Worm (Caenorhabditis elegans): ENCODE results near the gene elt-6.

elt-6 gene

ce11 chrIV:1917819-1918218 lies at the start of gene elt-6:
Gene elt-6 (plus strand): TSS chrIV:1917977.
- TF ChIP-seq dao-5 (tag; optimal IDR thresholded peaks at IDR 0.05) (no peak), him-1 (tag; optimal IDR thresholded peaks at IDR 0.05) (no peak), W03F9.2 (tag; optimal IDR thresholded peaks at IDR 0.05) (no peak)

ce11 chrIV:1868981-1869380 lies 48.8 kb upstream of the elt-6 start:
- no peak for TF ChIP-seq dao-5 (tag; optimal IDR thresholded peaks at IDR 0.05)
- TF ChIP-seq him-1 (tag; optimal IDR thresholded peaks at IDR 0.05), result no peak
- TF ChIP-seq W03F9.2 (tag; optimal IDR thresholded peaks at IDR 0.05), result no peak

ce11 chrIV:1872052-1872451 lies 45.7 kb upstream of the elt-6 start:
- no peak for TF ChIP-seq him-1 (tag; optimal IDR thresholded peaks at IDR 0.05)

- TF ChIP-seq W03F9.2 (tag; optimal IDR thresholded peaks at IDR 0.05), result no peak
- TF ChIP-seq dao-5 (tag; optimal IDR thresholded peaks at IDR 0.05), result no peak
- TF ChIP-seq him-1 (tag; optimal IDR thresholded peaks at IDR 0.05), result no peak
Observed at ce11 chrIV:1878501-1878900, 39.3 kb upstream of the elt-6 start.

DNA sequence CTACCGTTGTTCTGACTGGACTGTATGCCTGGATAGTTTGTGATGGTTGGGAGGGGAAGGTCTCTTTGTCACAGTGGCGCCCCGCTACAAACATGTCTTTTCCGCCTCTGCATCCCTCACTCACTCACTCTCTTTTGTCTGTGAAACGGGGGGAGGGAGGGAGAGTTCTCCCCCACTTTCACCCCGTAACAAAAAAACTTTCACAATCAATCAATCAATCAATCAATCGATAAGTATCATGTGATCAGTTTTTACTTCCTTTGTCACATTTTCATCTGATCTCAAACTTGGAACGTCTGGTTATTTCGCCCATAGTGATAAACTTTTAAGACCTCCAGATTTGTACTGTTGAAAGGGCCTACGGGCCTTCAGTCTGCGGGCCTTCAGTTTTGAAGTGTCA lies 26.2 kb upstream of the elt-6 start:
- TF ChIP-seq dao-5 (tag; optimal IDR thresholded peaks at IDR 0.05), result no peak
- TF ChIP-seq W03F9.2 (tag; optimal IDR thresholded peaks at IDR 0.05), result no peak
- TF ChIP-seq him-1 (tag; optimal IDR thresholded peaks at IDR 0.05), result no peak

ce11 chrIV:1892638-1893037 lies 25.1 kb upstream of the elt-6 start:
- no peak for TF ChIP-seq W03F9.2 (tag; optimal IDR thresholded peaks at IDR 0.05)
- TF ChIP-seq him-1 (tag; optimal IDR thresholded peaks at IDR 0.05), result no peak
- TF ChIP-seq dao-5 (tag; optimal IDR thresholded peaks at IDR 0.05), result no peak

DNA sequence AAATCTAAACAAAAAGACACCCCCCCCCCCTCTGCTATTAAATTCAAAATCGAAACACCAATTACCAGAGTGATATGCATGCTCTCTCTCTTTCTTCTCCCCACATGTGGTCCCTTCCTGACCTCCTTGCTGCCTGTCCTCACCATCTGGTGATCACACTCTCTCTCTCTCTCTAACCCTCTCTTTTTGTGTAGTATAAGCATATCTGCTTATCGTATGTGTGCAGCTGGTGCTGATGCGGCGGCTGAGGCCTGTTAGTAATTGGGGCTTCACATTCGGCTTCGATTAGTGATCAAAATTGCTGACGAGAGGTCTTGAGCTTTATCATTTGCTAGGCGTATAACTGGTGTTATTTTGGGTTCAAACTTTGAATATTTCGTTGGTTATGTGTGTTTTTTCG lies 22.8 kb upstream of the elt-6 start:
- TF ChIP-seq W03F9.2 (tag; optimal IDR thresholded peaks at IDR 0.05), result no peak
- TF ChIP-seq dao-5 (tag; optimal IDR thresholded peaks at IDR 0.05), result no peak
- no peak for TF ChIP-seq him-1 (tag; optimal IDR thresholded peaks at IDR 0.05)

DNA sequence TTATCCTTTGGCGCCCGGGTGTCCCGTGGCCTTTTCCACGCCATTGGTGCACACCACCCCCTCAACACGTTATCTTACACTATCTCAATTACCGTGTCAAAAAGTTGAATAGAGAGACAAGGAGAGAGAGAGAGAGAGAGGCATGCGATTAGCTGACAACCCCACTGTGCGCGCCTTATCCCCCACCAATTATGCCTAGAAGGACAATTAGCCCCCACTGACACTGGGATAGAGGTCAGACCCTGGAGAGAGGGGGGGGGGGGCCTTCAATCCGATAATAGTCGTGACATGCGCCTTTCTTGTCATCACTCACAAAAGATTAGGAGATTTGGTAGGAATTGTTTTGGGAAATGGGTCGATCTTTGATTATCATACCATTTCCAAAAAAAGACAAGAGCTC lies 21.6 kb upstream of the elt-6 start:
- TF ChIP-seq him-1 (tag; optimal IDR thresholded peaks at IDR 0.05) (no peak), dao-5 (tag; optimal IDR thresholded peaks at IDR 0.05) (no peak), W03F9.2 (tag; optimal IDR thresholded peaks at IDR 0.05) (no peak)

DNA sequence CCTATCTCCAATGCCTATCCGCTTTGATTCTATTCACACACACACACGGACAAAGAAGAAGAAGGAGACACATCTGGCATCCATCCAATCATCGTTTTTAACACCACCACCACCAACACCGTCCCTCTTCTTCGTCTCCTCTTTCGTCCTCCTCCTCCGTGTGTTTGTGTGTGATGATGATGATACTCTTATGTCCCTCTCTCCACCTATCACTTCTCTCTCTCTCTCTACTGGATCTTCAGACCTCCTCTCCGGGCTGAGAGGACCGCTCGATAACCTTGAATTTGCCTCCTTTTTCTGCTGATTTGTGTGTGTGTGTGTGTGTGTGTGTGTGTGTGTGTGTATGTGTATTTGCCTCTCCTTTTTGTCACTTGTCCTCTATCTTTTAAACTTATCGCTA lies 16.8 kb upstream of the elt-6 start:
- TF ChIP-seq dao-5 (tag; optimal IDR thresholded peaks at IDR 0.05), result no peak
- TF ChIP-seq W03F9.2 (tag; optimal IDR thresholded peaks at IDR 0.05), result no peak
- no peak for TF ChIP-seq him-1 (tag; optimal IDR thresholded peaks at IDR 0.05)

ce11 chrIV:1902022-1902421 lies 15.8 kb upstream of the elt-6 start, which contains the start of gene egl-18:
Gene egl-18 (plus strand): TSS chrIV:1902322.
- TF ChIP-seq him-1 (tag; optimal IDR thresholded peaks at IDR 0.05) (no peak), W03F9.2 (tag; optimal IDR thresholded peaks at IDR 0.05) (no peak), dao-5 (tag; optimal IDR thresholded peaks at IDR 0.05) (no peak)

ce11 chrIV:1904072-1904671 lies 13.6 kb upstream of the elt-6 start:
- TF ChIP-seq W03F9.2 (tag; optimal IDR thresholded peaks at IDR 0.05), result no peak
- TF ChIP-seq him-1 (tag; optimal IDR thresholded peaks at IDR 0.05), result no peak
- no peak for TF ChIP-seq dao-5 (tag; optimal IDR thresholded peaks at IDR 0.05)

DNA sequence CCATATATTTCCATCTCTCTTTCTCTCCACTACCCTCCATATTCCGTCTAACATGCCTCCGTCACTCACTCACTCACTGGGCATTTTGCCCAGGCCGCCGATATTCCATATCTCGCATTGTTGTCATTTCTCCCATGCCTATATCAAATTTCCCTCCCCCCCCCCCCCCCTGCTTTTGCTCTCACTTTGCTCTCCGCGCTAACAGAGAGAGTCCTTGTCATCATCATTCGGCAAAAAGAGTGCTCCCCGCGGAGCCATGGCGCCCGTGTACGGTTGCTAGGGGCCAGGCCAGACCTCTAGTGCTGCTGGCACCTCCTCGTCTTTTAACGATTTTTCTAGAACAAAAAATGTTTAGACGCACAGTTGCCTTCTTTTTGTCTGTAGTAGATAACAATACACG lies 12.5 kb upstream of the elt-6 start:
- no peak for TF ChIP-seq W03F9.2 (tag; optimal IDR thresholded peaks at IDR 0.05)

DNA sequence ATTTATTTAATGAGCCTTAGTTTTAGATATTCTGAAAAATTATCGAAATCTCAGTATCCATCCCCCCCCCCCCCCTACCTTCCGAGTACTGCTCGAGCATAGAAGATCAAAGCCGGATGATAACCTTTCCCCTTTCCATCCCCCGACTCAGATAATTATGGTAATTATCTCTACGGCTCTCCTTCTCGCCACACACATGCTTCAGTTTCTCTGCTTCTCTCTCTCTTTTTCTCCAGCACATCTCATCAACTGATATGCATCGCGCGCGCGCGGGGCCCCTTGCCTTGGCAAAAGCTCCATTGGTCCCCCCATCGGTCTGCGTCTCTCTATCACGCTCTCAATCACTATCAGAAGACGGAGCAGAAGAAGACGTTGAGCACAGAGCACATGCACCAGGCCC lies 11.1 kb upstream of the elt-6 start:
- TF ChIP-seq dao-5 (tag; optimal IDR thresholded peaks at IDR 0.05) (no peak), W03F9.2 (tag; optimal IDR thresholded peaks at IDR 0.05) (no peak), him-1 (tag; optimal IDR thresholded peaks at IDR 0.05) (no peak)

DNA sequence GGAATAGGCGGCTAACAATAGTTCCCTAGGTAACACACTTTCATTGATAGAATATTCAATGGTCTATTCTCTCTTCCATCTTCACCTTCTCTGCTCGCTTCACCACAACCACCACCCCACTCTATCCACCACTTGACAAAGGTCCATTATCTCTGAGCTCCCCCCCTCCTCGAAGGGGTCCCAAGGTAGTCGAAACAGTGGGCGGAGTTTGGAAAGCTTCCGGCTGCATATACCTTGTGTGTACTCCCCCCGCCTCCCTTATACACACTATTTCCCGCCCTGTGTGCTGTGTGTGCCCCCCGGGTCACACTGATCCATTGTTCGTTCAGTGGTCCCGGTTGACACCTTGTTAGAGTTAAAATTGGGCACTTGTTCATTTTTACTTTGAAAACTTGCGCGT lies 9.3 kb upstream of the elt-6 start:
- TF ChIP-seq dao-5 (tag; optimal IDR thresholded peaks at IDR 0.05) (no peak), him-1 (tag; optimal IDR thresholded peaks at IDR 0.05) (no peak), W03F9.2 (tag; optimal IDR thresholded peaks at IDR 0.05) (no peak)

ce11 chrIV:1908921-1909320 lies 8.9 kb upstream of the elt-6 start:
- TF ChIP-seq W03F9.2 (tag; optimal IDR thresholded peaks at IDR 0.05), result no peak
- no peak for TF ChIP-seq dao-5 (tag; optimal IDR thresholded peaks at IDR 0.05)
- TF ChIP-seq him-1 (tag; optimal IDR thresholded peaks at IDR 0.05), result no peak

DNA sequence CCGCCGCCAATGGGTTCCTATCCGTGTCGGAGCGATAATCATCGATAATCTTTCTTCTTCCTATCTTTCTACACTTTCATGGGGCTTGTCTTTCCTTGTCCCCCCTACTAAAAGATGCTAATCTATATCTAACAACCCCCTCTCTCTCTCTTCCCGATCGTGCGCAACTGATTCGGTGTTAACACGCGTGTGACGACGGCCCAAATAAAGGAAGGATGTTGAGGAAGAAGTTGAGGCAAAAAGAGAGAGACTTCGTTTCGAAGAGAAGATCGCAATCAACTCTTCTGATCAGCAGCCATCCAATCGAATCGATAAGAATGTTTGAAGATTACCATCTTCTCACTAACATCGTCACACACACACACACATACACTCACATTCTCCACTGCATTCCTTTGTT lies 6.5 kb upstream of the elt-6 start:
- TF ChIP-seq W03F9.2 (tag; optimal IDR thresholded peaks at IDR 0.05) (no peak), dao-5 (tag; optimal IDR thresholded peaks at IDR 0.05) (no peak), him-1 (tag; optimal IDR thresholded peaks at IDR 0.05) (no peak)

All from whole organism, L4/young adult.